Fruit fly (Drosophila melanogaster) whole organism, pupa: ENCODE measurements around the gene kin17.
A peak's percentile ranks its signal among the peaks of the same experiment; 100 is the strongest.

ENCODE experiments used
- CG10348 ChIP-seq: fragments of 200-800 bp; sonication (Bioruptor generic); IDR thresholded peaks from 2 replicates; pipeline ENCODE4 v1.3.6; 2022; ENCODE audit warnings: missing biosample characterization, missing genetic modification characterization
- CG12605 ChIP-seq: fragments of 200-800 bp; sonication (Bioruptor generic); IDR thresholded peaks from 2 replicates; pipeline ENCODE4 v1.3.6; 2022; ENCODE audit warnings: missing biosample characterization, missing genetic modification characterization
- CG13204 ChIP-seq: fragments of 200-800 bp; sonication (Bioruptor generic); optimal IDR thresholded peaks from 2 replicates; lab custom pipeline; 2018; ENCODE audit warnings: missing biosample characterization, mild to moderate bottlenecking, missing genetic modification characterization, moderate library complexity
- CG14655 ChIP-seq: fragments of 200-800 bp; sonication (Bioruptor generic); optimal IDR thresholded peaks from 3 replicates; lab custom pipeline; 2017; ENCODE audit warnings: mild to moderate bottlenecking, missing biosample characterization, missing genetic modification reagents, missing genetic modification characterization
- CG15710 ChIP-seq: fragments of 200-800 bp; sonication (Bioruptor generic); optimal IDR thresholded peaks from 2 replicates; lab custom pipeline; 2018; ENCODE audit warnings: missing biosample characterization, mild to moderate bottlenecking, missing genetic modification characterization, moderate library complexity
- CG17806 ChIP-seq: fragments of 200-800 bp; sonication (Bioruptor generic); optimal IDR thresholded peaks from 2 replicates; lab custom pipeline; 2018; ENCODE audit warnings: missing biosample characterization, mild to moderate bottlenecking, missing genetic modification characterization, moderate library complexity
- CG32121 ChIP-seq: fragments of 200-800 bp; sonication (Bioruptor generic); IDR thresholded peaks from 2 replicates; pipeline ENCODE4 v1.3.6; 2022; ENCODE audit warnings: missing biosample characterization, missing genetic modification characterization
- CG34367 ChIP-seq: fragments of 200-800 bp; sonication (Bioruptor generic); optimal IDR thresholded peaks from 2 replicates; lab custom pipeline; 2018; ENCODE audit warnings: missing biosample characterization, mild to moderate bottlenecking, missing genetic modification characterization
- CG4496 ChIP-seq: fragments of 200-800 bp; sonication (Bioruptor generic); IDR thresholded peaks from 3 replicates; pipeline ENCODE4 v1.3.6; 2022; ENCODE audit warnings: missing biosample characterization, missing genetic modification characterization
- CG8159 ChIP-seq: fragments of 200-800 bp; sonication (Bioruptor generic); optimal IDR thresholded peaks from 3 replicates; lab custom pipeline; 2018; ENCODE audit warnings: missing biosample characterization, mild to moderate bottlenecking, missing genetic modification characterization, moderate library complexity
- CG8301 ChIP-seq: fragments of 200-800 bp; sonication (Bioruptor generic); optimal IDR thresholded peaks from 2 replicates; lab custom pipeline; 2018; ENCODE audit warnings: missing biosample characterization, mild to moderate bottlenecking, missing genetic modification characterization
- CG9948 ChIP-seq: fragments of 200-800 bp; sonication (Bioruptor generic); optimal IDR thresholded peaks from 2 replicates; lab custom pipeline; 2018; ENCODE audit warnings: missing biosample characterization, mild to moderate bottlenecking, missing genetic modification characterization, moderate library complexity
- D1 ChIP-seq: fragments of 200-800 bp; sonication (Bioruptor generic); optimal IDR thresholded peaks from 2 replicates; lab custom pipeline; 2018; ENCODE audit warnings: missing biosample characterization, mild to moderate bottlenecking, missing genetic modification characterization, moderate library complexity
- EcR ChIP-seq: fragments of 200-800 bp; sonication (Bioruptor generic); optimal IDR thresholded peaks from 3 replicates; lab custom pipeline; 2019; ENCODE audit warnings: missing biosample characterization, missing genetic modification characterization, mild to moderate bottlenecking, moderate library complexity, missing genetic modification reagents
- Ets98B ChIP-seq: fragments of 200-800 bp; sonication (Bioruptor generic); IDR thresholded peaks from 2 replicates; pipeline ENCODE4 v1.3.6; 2022; ENCODE audit warnings: missing biosample characterization, missing genetic modification characterization
- Pif1A ChIP-seq: fragments of 200-800 bp; sonication (Bioruptor generic); optimal IDR thresholded peaks from 3 replicates; lab custom pipeline; 2016; ENCODE audit warnings: missing biosample characterization, missing genetic modification characterization
- Pif1B ChIP-seq: fragments of 200-800 bp; sonication (Bioruptor generic); optimal IDR thresholded peaks from 3 replicates; lab custom pipeline; 2016; ENCODE audit warnings: missing biosample characterization, missing genetic modification characterization
- Snoo ChIP-seq: fragments of 200-800 bp; sonication (Bioruptor generic); optimal IDR thresholded peaks from 3 replicates; lab custom pipeline; 2017; ENCODE audit warnings: missing biosample characterization, mild to moderate bottlenecking, missing genetic modification characterization, inconsistent platforms
- fd96Ca ChIP-seq: fragments of 200-800 bp; sonication (Bioruptor generic); IDR thresholded peaks from 3 replicates; pipeline ENCODE4 v1.3.6; 2022; ENCODE audit warnings: missing biosample characterization, missing genetic modification characterization
- gl ChIP-seq: fragments of 200-800 bp; sonication (Bioruptor generic); optimal IDR thresholded peaks from 2 replicates; lab custom pipeline; 2018; ENCODE audit warnings: missing biosample characterization, mild to moderate bottlenecking, missing genetic modification characterization
- rn ChIP-seq: fragments of 200-800 bp; sonication (Bioruptor generic); IDR thresholded peaks from 2 replicates; pipeline ENCODE4 v1.3.6; 2022; ENCODE audit warnings: missing biosample characterization, missing genetic modification characterization

Gene kin17

DNA sequence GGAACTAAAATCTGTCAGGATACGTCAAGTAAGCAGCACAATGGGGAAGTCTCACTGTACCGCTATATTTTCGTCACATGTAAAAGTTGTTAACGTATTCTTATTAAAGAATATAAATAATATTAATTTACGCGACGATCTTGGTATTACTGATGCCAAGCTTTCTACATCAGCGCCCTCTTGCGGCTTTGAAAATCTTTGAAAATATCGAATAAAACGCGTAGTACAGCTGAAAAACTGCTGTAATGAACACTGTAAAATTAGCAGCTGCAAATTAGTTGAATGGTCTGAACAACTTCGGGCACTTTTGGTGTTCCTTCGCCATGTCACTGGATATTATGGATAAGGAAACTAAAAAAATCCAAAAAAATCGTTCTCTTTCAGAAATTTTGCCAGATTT is 36.6 kb upstream of the kin17 start:
- TF ChIP-seq CG17806 (tag; lab: Kevin White, UChicago) (no peak), Snoo (tag; lab: Kevin White, UChicago) (no peak), CG32121 (GFP tag; lab: Robert Waterston, UW) (no peak), rn (GFP tag; lab: Robert Waterston, UW) (no peak), CG14655 (GFP tag; lab: Kevin White, UChicago) (no peak), CG4496 (GFP tag; lab: Robert Waterston, UW) (no peak), CG12605 (GFP tag; lab: Robert Waterston, UW) (no peak), Pif1B (GFP tag; lab: Kevin White, UChicago) (no peak), CG9948 (tag; lab: Kevin White, UChicago) (no peak), Pif1A (GFP tag; lab: Kevin White, UChicago) (no peak), CG13204 (GFP tag; lab: Kevin White, UChicago) (no peak), CG10348 (GFP tag; lab: Robert Waterston, UW) (no peak)

DNA sequence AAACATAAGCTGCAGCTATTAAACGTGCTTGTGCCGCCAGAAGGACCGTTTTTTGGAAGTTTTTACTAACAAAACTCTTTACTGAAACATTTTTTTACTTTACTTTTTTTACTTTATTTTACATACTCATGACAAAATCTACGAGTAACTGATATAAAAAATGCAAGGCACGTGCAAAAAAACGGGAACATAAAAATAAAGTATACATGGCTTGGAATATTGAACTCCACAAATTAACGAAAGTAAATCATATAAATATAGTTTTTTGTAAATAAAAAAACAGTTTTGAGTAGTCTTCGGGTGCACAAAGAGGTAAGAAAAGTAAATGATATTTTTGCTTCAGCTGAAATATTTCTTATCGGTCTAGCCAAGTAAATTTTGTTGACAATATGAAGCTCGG is 36.0 kb upstream of the kin17 start, which contains the start of gene Spn77Bb:
Spn77Bb (plus strand) TSS at position 301 of the 400 bp plus-strand sequence.
- no peak for TF ChIP-seq CG34367
- TF ChIP-seq CG13204 (GFP tag; lab: Kevin White, UChicago): no peak
- no peak for TF ChIP-seq D1
- no peak for TF ChIP-seq CG10348 (GFP tag; lab: Robert Waterston, UW)
- no peak for TF ChIP-seq Ets98B
- no peak for TF ChIP-seq Pif1B (GFP tag; lab: Kevin White, UChicago)
- TF ChIP-seq rn (GFP tag; lab: Robert Waterston, UW): no peak
- TF ChIP-seq CG8301 (tag; lab: Kevin White, UChicago): no peak
- TF ChIP-seq CG32121 (GFP tag; lab: Robert Waterston, UW): no peak
- no peak for TF ChIP-seq CG12605 (GFP tag; lab: Robert Waterston, UW)
- TF ChIP-seq Snoo (tag; lab: Kevin White, UChicago): no peak
- no peak for TF ChIP-seq CG8159 (tag; lab: Kevin White, UChicago)
- no peak for TF ChIP-seq fd96Ca (GFP tag; lab: Robert Waterston, UW)
- TF ChIP-seq CG15710 (tag; lab: Kevin White, UChicago): no peak
- no peak for TF ChIP-seq gl (tag; lab: Kevin White, UChicago)
- no peak for TF ChIP-seq CG14655 (GFP tag; lab: Kevin White, UChicago)
- TF ChIP-seq CG4496 (GFP tag; lab: Robert Waterston, UW): no peak
- TF ChIP-seq Pif1A (GFP tag; lab: Kevin White, UChicago): no peak

DNA sequence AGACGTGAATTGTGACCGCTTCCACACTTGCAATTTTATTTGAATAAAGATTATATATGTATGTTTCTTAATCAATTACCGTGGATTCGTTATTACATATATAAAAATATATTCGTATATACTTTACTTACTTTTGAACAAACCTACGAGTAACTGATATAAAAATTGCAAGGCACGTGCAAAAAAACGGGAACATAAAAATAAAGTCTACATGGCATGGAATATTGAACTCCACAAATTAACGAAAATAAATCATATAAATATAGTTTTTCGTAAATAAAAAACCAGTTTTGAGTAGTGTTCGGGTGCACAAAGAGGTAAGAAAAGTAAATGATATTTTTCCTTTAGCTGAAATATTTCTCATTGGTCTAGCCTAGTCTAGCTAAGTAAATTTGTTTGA is 14.3 kb upstream of the kin17 start, which contains the start of gene Spn77Bc:
Spn77Bc (plus strand) TSS at position 301 of the 400 bp plus-strand sequence.
- no peak for TF ChIP-seq CG32121 (GFP tag; lab: Robert Waterston, UW)
- no peak for TF ChIP-seq fd96Ca (GFP tag; lab: Robert Waterston, UW)
- no peak for TF ChIP-seq CG4496 (GFP tag; lab: Robert Waterston, UW)
- no peak for TF ChIP-seq CG34367
- TF ChIP-seq CG10348 (GFP tag; lab: Robert Waterston, UW): no peak
- TF ChIP-seq Pif1B (GFP tag; lab: Kevin White, UChicago): no peak
- no peak for TF ChIP-seq rn (GFP tag; lab: Robert Waterston, UW)

DNA sequence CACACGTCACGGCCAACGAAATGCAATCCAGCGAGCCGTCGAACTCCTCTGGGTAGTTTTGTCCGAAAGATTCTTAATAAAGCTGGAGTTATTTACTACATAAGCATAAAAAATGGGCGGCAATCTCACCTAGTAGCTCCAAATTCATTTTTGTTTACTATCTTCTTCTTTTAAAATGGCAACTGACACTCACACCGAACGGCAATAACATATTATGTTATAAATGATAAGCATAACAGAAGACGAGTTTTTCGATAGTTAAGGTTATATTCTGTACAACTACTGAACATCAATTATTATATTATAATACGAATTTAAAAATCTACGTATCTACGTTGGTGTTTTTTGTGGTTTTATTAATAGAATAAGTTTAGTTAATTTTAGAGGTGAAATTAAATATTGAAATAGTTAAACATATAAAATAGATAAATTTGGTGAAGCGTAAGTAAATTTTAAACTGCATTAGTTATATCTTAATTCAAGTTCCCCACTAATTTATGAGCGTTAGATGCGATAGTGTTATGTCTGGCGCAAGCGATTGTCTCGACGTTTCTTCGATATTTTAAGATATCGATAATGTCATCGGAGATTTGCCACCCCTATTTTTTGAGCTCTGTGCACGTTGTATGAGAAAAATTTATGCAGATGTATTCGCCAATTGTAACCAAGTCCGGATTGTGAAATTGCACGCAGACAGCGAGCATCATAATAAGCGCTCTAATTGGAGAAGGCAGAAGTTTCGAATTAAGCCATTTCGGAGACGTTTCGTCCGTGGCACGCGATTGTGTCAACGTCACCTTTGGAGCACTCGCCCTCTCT is 8.6 kb upstream of the kin17 start, which contains the start of the genes Rbbp5 and eRF1:
Rbbp5 (minus strand) TSS at position 181 of the 819 bp plus-strand sequence.
eRF1 (plus strand) TSS at position 594 of the 819 bp plus-strand sequence.
- TF ChIP-seq rn (GFP tag; lab: Robert Waterston, UW) (peak; percentile 63), CG17806 (tag; lab: Kevin White, UChicago) (peak; percentile 46), CG12605 (GFP tag; lab: Robert Waterston, UW) (no peak), fd96Ca (GFP tag; lab: Robert Waterston, UW) (no peak; the same call in 2 of the 3 replicates), CG8159 (tag; lab: Kevin White, UChicago) (peak; percentile 61), CG9948 (tag; lab: Kevin White, UChicago) (peak; percentile 37), CG13204 (GFP tag; lab: Kevin White, UChicago) (no peak), Snoo (tag; lab: Kevin White, UChicago) (peak; percentile 43), CG4496 (GFP tag; lab: Robert Waterston, UW) (no peak), CG32121 (GFP tag; lab: Robert Waterston, UW) (peak; percentile 62; the same call in 1 of the 2 replicates), CG8301 (tag; lab: Kevin White, UChicago) (peak; percentile 6), CG15710 (tag; lab: Kevin White, UChicago) (peak; percentile 66), Pif1B (GFP tag; lab: Kevin White, UChicago) (peak; percentile 18)
- TF ChIP-seq, all 21 proteins: peak for 9

DNA sequence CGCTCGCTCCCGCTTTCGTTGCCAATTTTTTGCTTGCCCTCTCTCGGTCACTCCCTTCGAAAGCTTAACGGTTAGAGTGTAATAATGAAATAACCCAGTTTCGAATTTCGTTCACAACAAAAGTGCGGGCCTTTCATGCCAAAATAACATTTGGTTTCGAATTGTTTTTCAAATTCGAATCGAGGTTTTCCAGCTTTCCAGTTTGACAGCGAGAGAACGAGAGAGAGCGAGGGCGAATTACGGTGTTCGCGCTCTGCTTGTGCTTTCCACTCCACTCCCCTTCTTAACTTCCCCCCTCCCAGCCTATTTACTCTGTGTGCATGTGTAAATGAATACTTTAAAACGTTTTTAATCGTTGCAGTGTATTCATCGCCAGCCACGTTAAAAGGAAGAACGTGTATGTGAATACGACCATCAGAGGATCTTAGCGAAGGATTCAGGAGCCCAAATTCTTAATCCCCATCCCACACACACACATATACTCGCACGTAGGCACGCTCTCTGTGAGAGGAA is 8.0 kb upstream of the kin17 start:
- TF ChIP-seq CG8159 (tag; lab: Kevin White, UChicago): no peak
- TF ChIP-seq CG8301 (tag; lab: Kevin White, UChicago): no peak
- TF ChIP-seq rn (GFP tag; lab: Robert Waterston, UW): no peak
- TF ChIP-seq CG14655 (GFP tag; lab: Kevin White, UChicago): no peak
- no peak for TF ChIP-seq D1
- no peak for TF ChIP-seq fd96Ca (GFP tag; lab: Robert Waterston, UW)
- no peak for TF ChIP-seq Snoo (tag; lab: Kevin White, UChicago)
- TF ChIP-seq gl (tag; lab: Kevin White, UChicago): no peak
- TF ChIP-seq Pif1A (GFP tag; lab: Kevin White, UChicago): no peak
- no peak for TF ChIP-seq Ets98B
- no peak for TF ChIP-seq CG34367
- no peak for TF ChIP-seq CG13204 (GFP tag; lab: Kevin White, UChicago)
- no peak for TF ChIP-seq CG10348 (GFP tag; lab: Robert Waterston, UW)
- TF ChIP-seq CG17806 (tag; lab: Kevin White, UChicago): no peak
- no peak for TF ChIP-seq CG12605 (GFP tag; lab: Robert Waterston, UW)
- TF ChIP-seq CG4496 (GFP tag; lab: Robert Waterston, UW): no peak
- no peak for TF ChIP-seq EcR (GFP tag; lab: Kevin White, UChicago)
- TF ChIP-seq Pif1B (GFP tag; lab: Kevin White, UChicago): no peak
- TF ChIP-seq CG32121 (GFP tag; lab: Robert Waterston, UW): no peak
- TF ChIP-seq CG9948 (tag; lab: Kevin White, UChicago): no peak
